Worm (Caenorhabditis elegans) whole organism, L4 larva: Measurements from ENCODE around the gene F21D9.11.

ENCODE experiments used
- F44E2.7 ChIP-seq: fragments of 200-800 bp; sonication (Bioruptor generic); IDR thresholded peaks from 2 replicates; pipeline ENCODE4 v2.1.2; 2022; ENCODE audit warnings: missing genetic modification characterization, missing compliant biosample characterization
- F49E8.2 ChIP-seq: sonication (generic microtip); optimal IDR thresholded peaks from 2 replicates; lab custom pipeline; 2016; ENCODE audit warnings: missing compliant biosample characterization, mild to moderate bottlenecking, missing genetic modification characterization, borderline replicate concordance
- T20F7.1 ChIP-seq: fragments of 200-800 bp; sonication (Bioruptor generic); optimal IDR thresholded peaks from 2 replicates; lab custom pipeline; 2018; ENCODE audit warnings: mild to moderate bottlenecking, missing genetic modification characterization, missing compliant biosample characterization
- T26A8.4 ChIP-seq: fragments of 200-800 bp; sonication (Bioruptor generic); IDR thresholded peaks from 2 replicates; pipeline ENCODE4 v1.3.6; 2022; ENCODE audit warnings: missing genetic modification characterization, missing compliant biosample characterization
- Y5F2A.4 ChIP-seq: fragments of 200-800 bp; sonication (Bioruptor generic); optimal IDR thresholded peaks from 2 replicates; lab custom pipeline; 2018; ENCODE audit warnings: mild to moderate bottlenecking, missing genetic modification characterization, missing compliant biosample characterization
- aha-1 ChIP-seq: fragments of 150-350 bp; peaks from one replicate; lab custom pipeline; 2014; ENCODE audit warnings: missing biosample characterization, missing genetic modification characterization
- ama-1 ChIP-seq: fragments of 150-350 bp; optimal IDR thresholded peaks from 2 replicates; lab custom pipeline; 2014; ENCODE audit warnings: inconsistent platforms, mixed read lengths
- ceh-82 ChIP-seq: sonication (generic microtip); optimal IDR thresholded peaks from 2 replicates; lab custom pipeline; 2017; ENCODE audit warnings: missing biosample characterization, missing genetic modification characterization
- ces-1 ChIP-seq: fragments of 150-350 bp; sonication (generic microtip); optimal IDR thresholded peaks from 4 replicates; lab custom pipeline; 2014; ENCODE audit warnings: missing biosample characterization, missing genetic modification reagents, missing genetic modification characterization
- cey-2 ChIP-seq: sonication (generic microtip); optimal IDR thresholded peaks from 3 replicates; lab custom pipeline; 2017; ENCODE audit warnings: missing genetic modification characterization, mild to moderate bottlenecking, missing compliant biosample characterization, antibody characterized with exemption, borderline replicate concordance; ENCODE audit not compliant: insufficient read depth
- daf-16 ChIP-seq, 3 experiments: sonication (generic microtip); optimal IDR thresholded peaks; 2 replicates each; lab custom pipeline; 2016 to 2017; ENCODE audit warnings: missing genetic modification characterization in 3 of 3, missing genetic modification reagents in 3 of 3, mild to moderate bottlenecking in 2 of 3, missing compliant biosample characterization in 2 of 3, missing biosample characterization in 1 of 3, moderate library complexity in 1 of 3
- daf-19 ChIP-seq: fragments of 200-800 bp; sonication (Bioruptor generic); conservative IDR thresholded peaks from 2 replicates; pipeline ENCODE4 v1.3.6; 2022; ENCODE audit warnings: missing genetic modification characterization, missing compliant biosample characterization
- daf-8 ChIP-seq: fragments of 200-800 bp; sonication (Bioruptor generic); IDR thresholded peaks from 2 replicates; pipeline ENCODE4 v1.3.6; 2022; ENCODE audit warnings: missing genetic modification characterization, missing compliant biosample characterization
- dmd-6 ChIP-seq: fragments of 200-800 bp; sonication (Bioruptor generic); IDR thresholded peaks from 2 replicates; pipeline ENCODE4 v1.3.6; 2022; ENCODE audit warnings: missing genetic modification reagents, missing genetic modification characterization, missing compliant biosample characterization
- dmd-8 ChIP-seq: fragments of 200-800 bp; sonication (Bioruptor generic); IDR thresholded peaks from 2 replicates; pipeline ENCODE4 v1.3.6; 2022; ENCODE audit warnings: missing genetic modification characterization, missing compliant biosample characterization
- egl-43 ChIP-seq: fragments of 200-800 bp; sonication (Bioruptor generic); IDR thresholded peaks from 2 replicates; pipeline ENCODE4 v1.3.6; 2022; ENCODE audit warnings: missing genetic modification reagents, missing genetic modification characterization, missing compliant biosample characterization
- gei-8 ChIP-seq: fragments of 200-800 bp; sonication (Bioruptor generic); optimal IDR thresholded peaks from 2 replicates; lab custom pipeline; 2018; ENCODE audit warnings: mild to moderate bottlenecking, missing genetic modification characterization, missing compliant biosample characterization
- hlh-11 ChIP-seq: fragments of 200-800 bp; sonication (Bioruptor generic); optimal IDR thresholded peaks from 2 replicates; lab custom pipeline; 2018; ENCODE audit warnings: mild to moderate bottlenecking, missing genetic modification characterization, missing compliant biosample characterization
- hlh-30 ChIP-seq: sonication (generic microtip); optimal IDR thresholded peaks from 2 replicates; lab custom pipeline; 2017; ENCODE audit warnings: antibody characterized with exemption, mild to moderate bottlenecking, missing genetic modification characterization, missing compliant biosample characterization; ENCODE audit not compliant: insufficient read depth
- lin-1 ChIP-seq: fragments of 200-800 bp; sonication (Bioruptor generic); IDR thresholded peaks from 2 replicates; pipeline ENCODE4 v1.3.6; 2022; ENCODE audit warnings: missing genetic modification reagents, missing genetic modification characterization, missing compliant biosample characterization
- madf-9 ChIP-seq: fragments of 200-800 bp; sonication (Bioruptor generic); conservative IDR thresholded peaks from 2 replicates; pipeline ENCODE4 v1.3.6; 2022; ENCODE audit warnings: missing genetic modification reagents, missing genetic modification characterization, missing compliant biosample characterization
- mes-2 ChIP-seq: sonication (generic microtip); optimal IDR thresholded peaks from 2 replicates; lab custom pipeline; 2016; ENCODE audit warnings: missing genotype, mild to moderate bottlenecking, missing genetic modification characterization, missing compliant biosample characterization; ENCODE audit not compliant: poor library complexity, severe bottlenecking
- nhr-25 ChIP-seq: sonication (generic microtip); optimal IDR thresholded peaks from 2 replicates; lab custom pipeline; 2017; ENCODE audit warnings: missing genetic modification characterization, mild to moderate bottlenecking, missing compliant biosample characterization, antibody characterized with exemption, moderate library complexity, borderline replicate concordance; ENCODE audit not compliant: insufficient read depth
- nhr-28 ChIP-seq: fragments of 150-350 bp; optimal IDR thresholded peaks from 2 replicates; lab custom pipeline; 2014; ENCODE audit warnings: missing biosample characterization, missing genetic modification characterization
- nhr-6 ChIP-seq: fragments of 150-350 bp; optimal IDR thresholded peaks from 2 replicates; lab custom pipeline; 2014; ENCODE audit warnings: missing biosample characterization, missing genetic modification characterization
- nhr-76 ChIP-seq: fragments of 150-350 bp; optimal IDR thresholded peaks from 2 replicates; lab custom pipeline; 2014; ENCODE audit warnings: missing biosample characterization, missing genetic modification characterization
- nhr-77 ChIP-seq: fragments of 150-350 bp; optimal IDR thresholded peaks from 2 replicates; lab custom pipeline; 2014; ENCODE audit warnings: missing biosample characterization, missing genetic modification characterization
- php-3 ChIP-seq: fragments of 200-800 bp; sonication (Bioruptor generic); IDR thresholded peaks from 2 replicates; pipeline ENCODE4 v1.3.6; 2022; ENCODE audit warnings: missing genetic modification reagents, missing genetic modification characterization, missing compliant biosample characterization
- pqm-1 ChIP-seq: sonication (generic microtip); optimal IDR thresholded peaks from 2 replicates; lab custom pipeline; 2017; ENCODE audit warnings: missing biosample characterization, missing genetic modification characterization
- set-16 ChIP-seq: fragments of 200-800 bp; sonication (Bioruptor generic); IDR thresholded peaks from 2 replicates; pipeline ENCODE4 v1.3.6; 2022; ENCODE audit warnings: missing genetic modification reagents, missing genetic modification characterization, missing compliant biosample characterization
- skn-1 ChIP-seq: fragments of 150-350 bp; optimal IDR thresholded peaks from 2 replicates; lab custom pipeline; 2014; ENCODE audit warnings: missing biosample characterization, missing genetic modification characterization
- tra-1 ChIP-seq: fragments of 200-800 bp; sonication (Bioruptor generic); IDR thresholded peaks from 2 replicates; pipeline ENCODE4 v1.3.6; 2022; ENCODE audit warnings: missing genetic modification reagents, missing genetic modification characterization, missing compliant biosample characterization
- zag-1 ChIP-seq: fragments of 150-350 bp; optimal IDR thresholded peaks from 2 replicates; lab custom pipeline; 2014; ENCODE audit warnings: missing biosample characterization, missing genetic modification characterization
- zfp-3 ChIP-seq: fragments of 200-800 bp; sonication (Bioruptor generic); conservative IDR thresholded peaks from 2 replicates; pipeline ENCODE4 v1.3.6; 2022; ENCODE audit warnings: missing genetic modification reagents, missing genetic modification characterization, missing compliant biosample characterization

F21D9.11 gene

ce11 chrV:19212354-19212753 lies 39.6 kb upstream of the F21D9.11 start (continued):
- TF ChIP-seq gei-8 (GFP tag; lab: Kevin White, UChicago) (no peak), daf-16 (GFP tag; optimal IDR thresholded peaks at IDR 0.05; lab: Kevin White, UChicago) (no peak), daf-16 (tag; optimal IDR thresholded peaks at IDR 0.05; lab: Kevin White, UChicago) (peak; percentile 97), dmd-6 (GFP tag; lab: Robert Waterston, UW) (peak; percentile 77), nhr-28 (peak; percentile 97), madf-9 (no peak), nhr-77 (tag; lab: Kevin White, UChicago) (peak; percentile 86), tra-1 (GFP tag; lab: Robert Waterston, UW) (no peak), egl-43 (GFP tag; lab: Robert Waterston, UW) (no peak), skn-1 (tag; lab: Kevin White, UChicago) (no peak), dmd-8 (GFP tag; lab: Robert Waterston, UW) (no peak), nhr-25 (tag; lab: Kevin White, UChicago) (no peak), F44E2.7 (GFP tag; lab: Robert Waterston, UW) (no peak), T20F7.1 (GFP tag; lab: Kevin White, UChicago) (peak; percentile 27), ceh-82 (tag; lab: Kevin White, UChicago) (no peak), zag-1 (tag; lab: Kevin White, UChicago) (no peak), nhr-76 (tag; lab: Kevin White, UChicago) (peak; percentile 44), F49E8.2 (no peak), ces-1 (GFP tag; lab: Kevin White, UChicago) (no peak), aha-1 (tag; lab: Kevin White, UChicago) (peak; percentile 90), cey-2 (tag; lab: Kevin White, UChicago) (no peak), mes-2 (peak; percentile 38)

DNA sequence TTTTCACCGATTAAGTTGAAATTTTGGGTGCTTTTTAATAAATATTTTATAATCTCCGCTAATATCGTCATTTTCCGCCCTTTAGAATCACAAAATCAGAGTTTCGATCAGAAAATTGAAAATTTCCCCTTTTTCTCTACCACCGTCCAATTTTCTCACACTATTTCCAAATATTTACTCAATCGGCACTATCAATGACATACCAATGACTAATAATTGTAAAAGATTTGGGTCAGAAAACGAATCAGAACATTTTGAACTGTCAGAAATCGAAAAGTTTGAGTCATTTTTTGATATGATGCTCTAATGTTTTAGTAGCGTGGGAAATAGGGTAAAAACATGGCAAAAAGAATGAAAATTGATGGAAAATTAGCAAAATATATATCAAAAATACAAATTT lies 34.8 kb upstream of the F21D9.11 start, which contains the start of gene srr-2:
srr-2 (minus strand) TSS at position 73 of the 400 bp plus-strand sequence.
- TF ChIP-seq dmd-6 (GFP tag; lab: Robert Waterston, UW) (peak; percentile 44; the same call in 1 of the 2 replicates), hlh-11 (tag; lab: Kevin White, UChicago) (no peak), pqm-1 (tag; lab: Kevin White, UChicago) (peak; percentile 33), lin-1 (GFP tag; lab: Robert Waterston, UW) (no peak)

DNA sequence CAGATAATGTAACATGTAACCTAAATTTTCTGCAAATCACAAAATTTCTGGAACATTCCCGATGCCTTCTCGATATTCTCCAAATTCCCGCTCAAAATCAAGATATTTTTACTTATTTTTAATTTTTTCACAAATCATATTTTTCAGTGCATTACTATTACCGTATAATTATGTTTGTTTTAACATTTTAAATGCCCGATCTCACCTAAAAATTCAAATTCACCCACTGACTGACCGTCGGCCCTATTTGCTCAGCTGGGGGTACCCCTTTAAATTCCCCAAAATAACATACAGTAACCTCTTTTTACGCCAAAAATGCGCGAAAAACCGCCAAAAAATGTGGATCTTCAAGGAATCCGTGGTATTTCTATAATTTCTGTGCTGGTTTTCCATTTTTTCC lies 34.3 kb upstream of the F21D9.11 start, which contains the start of gene oac-49:
oac-49 (plus strand) TSS at position 301 of the 400 bp plus-strand sequence.
- TF ChIP-seq zfp-3 (GFP tag; lab: Robert Waterston, UW) = no peak

ce11 chrV:19228958-19229357 lies 23.0 kb upstream of the F21D9.11 start:
- TF ChIP-seq set-16 (GFP tag; lab: Robert Waterston, UW) = peak; percentile 80

DNA sequence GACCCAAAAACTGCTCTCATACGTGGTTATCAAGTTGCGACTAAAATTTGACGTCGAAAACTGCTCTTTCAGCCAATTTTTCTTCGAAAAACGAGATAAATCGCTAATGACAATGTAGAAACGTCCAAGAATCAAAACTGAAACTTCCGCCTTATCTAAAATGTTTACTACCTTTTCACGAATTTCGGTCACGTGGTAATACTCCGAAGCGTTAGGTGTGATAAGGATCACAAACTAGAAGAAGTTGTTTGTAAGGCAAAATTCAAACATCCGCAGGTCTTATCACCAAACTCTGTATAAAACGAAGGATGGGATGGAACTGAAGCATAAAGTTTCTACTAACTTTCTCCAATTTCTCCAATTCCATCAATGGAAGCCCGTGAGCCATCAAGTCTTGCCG lies 21.5 kb upstream of the F21D9.11 start, which contains the start of gene sqst-3:
sqst-3 (plus strand) TSS at position 370 of the 400 bp plus-strand sequence.
- TF ChIP-seq nhr-6 = no peak
- TF ChIP-seq daf-16 (GFP tag; optimal IDR thresholded peaks at IDR 0.05; lab: Kevin White, UChicago) = no peak
- TF ChIP-seq daf-16 (tag; optimal IDR thresholded peaks at IDR 0.05; lab: Kevin White, UChicago) = peak; percentile 82
- TF ChIP-seq T26A8.4 = no peak
- TF ChIP-seq daf-8 = no peak
- TF ChIP-seq hlh-30 (tag; lab: Kevin White, UChicago) = no peak
- TF ChIP-seq ama-1 (lab: Kevin White, UChicago) = no peak
- TF ChIP-seq php-3 (GFP tag; lab: Robert Waterston, UW) = no peak
- TF ChIP-seq Y5F2A.4 (GFP tag; lab: Kevin White, UChicago) = no peak
- no peak for TF ChIP-seq daf-19 (GFP tag; lab: Robert Waterston, UW)
- peak; percentile 27 for TF ChIP-seq nhr-28
- no peak for TF ChIP-seq pqm-1 (tag; lab: Kevin White, UChicago)
